Worm (Caenorhabditis elegans) whole organism, L3 larva: ENCODE measurements around the gene tps-1.

Experiments
- aly-2 ChIP-seq: fragments of 150-350 bp; optimal IDR thresholded peaks from 2 replicates; lab custom pipeline; 2014; ENCODE audit warnings: missing biosample characterization, missing genetic modification characterization
- egl-27 ChIP-seq: sonication (generic microtip); optimal IDR thresholded peaks from 4 replicates; lab custom pipeline; 2017; ENCODE audit warnings: missing biosample characterization, missing genetic modification reagents, missing genetic modification characterization
- fos-1 ChIP-seq: fragments of 150-350 bp; optimal IDR thresholded peaks from 2 replicates; lab custom pipeline; 2014; ENCODE audit warnings: missing biosample characterization, missing genetic modification characterization
- lin-15B ChIP-seq: fragments of 150-350 bp; optimal IDR thresholded peaks from 2 replicates; lab custom pipeline; 2014; ENCODE audit warnings: missing biosample characterization, missing genetic modification characterization
- nhr-12 ChIP-seq: fragments of 150-350 bp; optimal IDR thresholded peaks from 2 replicates; lab custom pipeline; 2014; ENCODE audit warnings: missing biosample characterization, missing genetic modification characterization
- nhr-67 ChIP-seq: fragments of 150-350 bp; optimal IDR thresholded peaks from 2 replicates; lab custom pipeline; 2014; ENCODE audit warnings: missing biosample characterization, missing genetic modification characterization
- tbx-2 ChIP-seq: sonication (generic microtip); optimal IDR thresholded peaks from 2 replicates; lab custom pipeline; 2016; ENCODE audit warnings: mild to moderate bottlenecking, missing genetic modification characterization, missing compliant biosample characterization
- unc-62 ChIP-seq: fragments of 150-350 bp; sonication (generic microtip); optimal IDR thresholded peaks from 4 replicates; lab custom pipeline; 2014; ENCODE audit warnings: missing biosample characterization, missing genetic modification reagents, missing genetic modification characterization

DNA sequence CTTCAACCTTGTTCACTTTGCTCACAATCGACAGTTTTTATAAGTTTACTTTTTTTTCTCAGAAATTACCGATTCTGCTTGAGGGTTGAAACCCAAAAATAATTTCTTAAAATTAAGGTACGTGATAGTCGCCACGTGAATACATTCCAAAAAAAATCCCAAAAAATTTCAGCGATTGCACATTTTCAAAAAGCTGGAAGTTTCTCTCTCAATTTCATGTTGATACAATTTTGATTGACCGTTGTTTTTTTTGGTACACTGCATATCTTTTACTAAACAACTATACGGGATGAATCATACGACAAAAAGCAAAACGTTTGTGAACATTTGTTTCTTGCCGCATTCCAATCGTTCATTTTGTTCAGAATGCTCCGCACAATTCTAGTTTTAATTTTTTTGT is 35.9 kb downstream of the tps-1 start, which contains the start of gene C36E6.8:
- TF ChIP-seq lin-15B: no peak
- TF ChIP-seq nhr-67: no peak
- no peak for TF ChIP-seq aly-2 (tag; lab: Kevin White, UChicago)
- no peak for TF ChIP-seq unc-62 (GFP tag; lab: Kevin White, UChicago)
- TF ChIP-seq fos-1 (tag; lab: Kevin White, UChicago): no peak
- no peak for TF ChIP-seq egl-27 (tag; lab: Kevin White, UChicago)
- TF ChIP-seq nhr-12 (tag; lab: Kevin White, UChicago): no peak
- no peak for TF ChIP-seq tbx-2 (tag; lab: Kevin White, UChicago)
